Worm (Caenorhabditis elegans): ENCODE measurements around the gene etr-1.

ce11 chrII:175868-176267, 13.7 kb downstream of the etr-1 start, which contains the start of gene T01D1.3:
- TF ChIP-seq him-1 (tag; optimal IDR thresholded peaks at IDR 0.05) = no peak
- TF ChIP-seq dao-5 (tag; optimal IDR thresholded peaks at IDR 0.05) = no peak
- no peak for TF ChIP-seq W03F9.2 (tag; optimal IDR thresholded peaks at IDR 0.05)
